Worm (Caenorhabditis elegans): ENCODE results near the gene ugt-33.

DNA sequence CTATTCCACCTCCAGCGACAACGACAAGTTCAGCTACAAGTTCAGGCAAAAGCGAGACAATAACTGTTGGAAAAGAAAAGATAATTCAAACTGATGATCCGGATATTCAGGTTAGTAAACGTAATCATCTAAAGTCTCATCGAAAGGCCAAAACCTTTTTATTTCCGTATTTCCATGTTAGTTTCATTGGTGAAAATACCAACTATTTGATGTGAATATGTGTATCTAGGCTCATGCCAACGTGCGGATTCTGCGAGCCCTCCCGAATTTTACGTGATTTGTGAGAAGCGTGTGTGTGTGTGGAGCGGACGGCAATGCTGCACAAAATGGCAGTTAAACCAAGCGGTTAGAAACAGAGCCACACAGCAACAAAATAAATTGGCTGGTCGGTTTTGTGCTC, 22.2 kb upstream of the ugt-33 start:
- TF ChIP-seq pha-4 (tag; optimal IDR thresholded peaks at IDR 0.05), result no peak
- no peak for TF ChIP-seq elt-1 (tag; optimal IDR thresholded peaks at IDR 0.05; ENCODE audit: borderline replicate concordance, insufficient read depth)
- no peak for TF ChIP-seq mep-1 (tag; optimal IDR thresholded peaks at IDR 0.05)
- no peak for TF ChIP-seq ztf-11 (tag; optimal IDR thresholded peaks at IDR 0.05)

All from whole organism, mixed stage, embryonic.